Worm (Caenorhabditis elegans) whole organism, L4/young adult: Measurements from ENCODE around the gene clec-35.

Source experiments
- W03F9.2 ChIP-seq: fragments of 150-350 bp; optimal IDR thresholded peaks from 2 replicates; lab custom pipeline; 2014; ENCODE audit warnings: missing biosample characterization, missing genetic modification characterization
- him-1 ChIP-seq: sonication (generic microtip); optimal IDR thresholded peaks from 2 replicates; lab custom pipeline; 2016; ENCODE audit warnings: missing genotype, missing genetic modification reagents, missing genetic modification characterization, missing compliant biosample characterization

ce11 chrV:16874966-16875365 lies 21.1 kb upstream of the clec-35 start, which contains the start of gene F49A5.10:
- no peak for TF ChIP-seq him-1 (tag; lab: Kevin White, UChicago)
- TF ChIP-seq W03F9.2 (tag; lab: Kevin White, UChicago) = no peak
